Worm (Caenorhabditis elegans) whole organism, L4 larva: Measurements from ENCODE around the gene lin-29.

Experiments
- D1046.2 ChIP-seq: fragments of 200-800 bp; sonication (Bioruptor generic); IDR thresholded peaks from 2 replicates; pipeline ENCODE4 v1.3.6; 2022; ENCODE audit warnings: missing genetic modification characterization, missing compliant biosample characterization
- F10B5.3 ChIP-seq: sonication (generic microtip); optimal IDR thresholded peaks from 2 replicates; lab custom pipeline; 2016; ENCODE audit warnings: mild to moderate bottlenecking, missing genetic modification characterization, missing compliant biosample characterization
- F26F4.8 ChIP-seq: fragments of 200-800 bp; sonication (Bioruptor generic); conservative IDR thresholded peaks from 2 replicates; pipeline ENCODE4 v1.3.6; 2022; ENCODE audit warnings: missing genetic modification characterization, missing compliant biosample characterization
- F44E2.7 ChIP-seq: fragments of 200-800 bp; sonication (Bioruptor generic); IDR thresholded peaks from 2 replicates; pipeline ENCODE4 v2.1.2; 2022; ENCODE audit warnings: missing genetic modification characterization, missing compliant biosample characterization
- R02D3.7 ChIP-seq: fragments of 150-350 bp; sonication (generic microtip); optimal IDR thresholded peaks from 3 replicates; lab custom pipeline; 2014; ENCODE audit warnings: missing biosample characterization, missing genetic modification characterization
- T26A8.4 ChIP-seq: fragments of 200-800 bp; sonication (Bioruptor generic); IDR thresholded peaks from 2 replicates; pipeline ENCODE4 v1.3.6; 2022; ENCODE audit warnings: missing genetic modification characterization, missing compliant biosample characterization
- Y105C5A.15 ChIP-seq: fragments of 200-800 bp; sonication (Bioruptor generic); IDR thresholded peaks from 2 replicates; pipeline ENCODE4 v1.3.6; 2022; ENCODE audit warnings: missing genetic modification characterization, missing compliant biosample characterization
- ZK337.2 ChIP-seq: fragments of 200-800 bp; sonication (Bioruptor generic); IDR thresholded peaks from 2 replicates; pipeline ENCODE4 v1.3.6; 2022; ENCODE audit warnings: missing genetic modification reagents, missing genetic modification characterization, missing compliant biosample characterization
- aly-2 ChIP-seq: sonication (generic microtip); optimal IDR thresholded peaks from 2 replicates; lab custom pipeline; 2018; ENCODE audit warnings: missing biosample characterization, missing genetic modification characterization
- ama-1 ChIP-seq: fragments of 150-350 bp; optimal IDR thresholded peaks from 2 replicates; lab custom pipeline; 2014; ENCODE audit warnings: inconsistent platforms, mixed read lengths
- attf-4 ChIP-seq: sonication (generic microtip); optimal IDR thresholded peaks from 3 replicates; lab custom pipeline; 2017; ENCODE audit warnings: missing biosample characterization, missing genetic modification characterization
- ceh-32 ChIP-seq: sonication (generic microtip); optimal IDR thresholded peaks from 2 replicates; lab custom pipeline; 2016; ENCODE audit warnings: mild to moderate bottlenecking, missing genetic modification characterization, missing compliant biosample characterization; ENCODE audit not compliant: poor library complexity
- ceh-62 ChIP-seq: sonication (generic microtip); optimal IDR thresholded peaks from 2 replicates; lab custom pipeline; 2017; ENCODE audit warnings: missing biosample characterization, missing genetic modification characterization
- ces-1 ChIP-seq: fragments of 150-350 bp; sonication (generic microtip); optimal IDR thresholded peaks from 4 replicates; lab custom pipeline; 2014; ENCODE audit warnings: missing biosample characterization, missing genetic modification reagents, missing genetic modification characterization
- daf-12 ChIP-seq: fragments of 150-350 bp; optimal IDR thresholded peaks from 2 replicates; lab custom pipeline; 2014; ENCODE audit warnings: missing biosample characterization, missing genetic modification reagents, missing genetic modification characterization
- dmd-9 ChIP-seq: fragments of 200-800 bp; sonication (Bioruptor generic); IDR thresholded peaks from 2 replicates; pipeline ENCODE4 v1.3.6; 2022; ENCODE audit warnings: missing genetic modification reagents, missing genetic modification characterization, missing compliant biosample characterization
- dpl-1 ChIP-seq: fragments of 150-350 bp; optimal IDR thresholded peaks from 2 replicates; lab custom pipeline; 2014; ENCODE audit warnings: missing biosample characterization, missing genetic modification reagents, missing genetic modification characterization
- duxl-1 ChIP-seq: sonication (generic microtip); optimal IDR thresholded peaks from 2 replicates; lab custom pipeline; 2016; ENCODE audit warnings: mild to moderate bottlenecking, missing genetic modification characterization, moderate library complexity, missing compliant biosample characterization; ENCODE audit not compliant: poor library complexity
- dve-1 ChIP-seq: sonication (generic microtip); optimal IDR thresholded peaks from 2 replicates; lab custom pipeline; 2017; ENCODE audit warnings: antibody characterized with exemption, mild to moderate bottlenecking, missing genetic modification characterization, missing compliant biosample characterization; ENCODE audit not compliant: insufficient read depth
- fkh-10 ChIP-seq: fragments of 150-350 bp; optimal IDR thresholded peaks from 2 replicates; lab custom pipeline; 2014; ENCODE audit warnings: missing biosample characterization, missing genetic modification reagents, missing genetic modification characterization
- fos-1 ChIP-seq: fragments of 150-350 bp; optimal IDR thresholded peaks from 2 replicates; lab custom pipeline; 2014; ENCODE audit warnings: missing biosample characterization, missing genetic modification characterization
- lin-13 ChIP-seq: fragments of 150-350 bp; optimal IDR thresholded peaks from 2 replicates; lab custom pipeline; 2014; ENCODE audit warnings: missing biosample characterization, missing genetic modification reagents, missing genetic modification characterization
- lin-15B ChIP-seq: fragments of 150-350 bp; sonication (generic microtip); optimal IDR thresholded peaks from 3 replicates; lab custom pipeline; 2014; ENCODE audit warnings: missing biosample characterization, missing genetic modification characterization
- lin-29 ChIP-seq: fragments of 200-800 bp; sonication (Bioruptor generic); IDR thresholded peaks from 2 replicates; pipeline ENCODE4 v1.3.6; 2022; ENCODE audit warnings: missing genetic modification reagents, missing genetic modification characterization, missing compliant biosample characterization
- lin-38 ChIP-seq: fragments of 200-800 bp; sonication (Bioruptor generic); IDR thresholded peaks from 2 replicates; pipeline ENCODE4 v1.3.6; 2022; ENCODE audit warnings: missing genetic modification reagents, missing genetic modification characterization, missing compliant biosample characterization
- lin-39 ChIP-seq: fragments of 150-350 bp; optimal IDR thresholded peaks from 2 replicates; lab custom pipeline; 2014; ENCODE audit warnings: missing biosample characterization, missing genetic modification reagents, missing genetic modification characterization
- lsy-2 ChIP-seq, 2 experiments: fragments of 150-350 bp in 1 of 2; sonication (generic microtip) in 1 of 2; optimal IDR thresholded peaks; 2 replicates each; lab custom pipeline; 2014 to 2017; ENCODE audit warnings: missing biosample characterization in 2 of 2, missing genetic modification characterization in 2 of 2
- madf-9 ChIP-seq: fragments of 200-800 bp; sonication (Bioruptor generic); conservative IDR thresholded peaks from 2 replicates; pipeline ENCODE4 v1.3.6; 2022; ENCODE audit warnings: missing genetic modification reagents, missing genetic modification characterization, missing compliant biosample characterization
- mdt-29 ChIP-seq: fragments of 200-800 bp; sonication (Bioruptor generic); IDR thresholded peaks from 2 replicates; pipeline ENCODE4 v1.3.6; 2022; ENCODE audit warnings: missing genetic modification reagents, missing genetic modification characterization, missing compliant biosample characterization
- nhr-11 ChIP-seq: fragments of 150-350 bp; optimal IDR thresholded peaks from 2 replicates; lab custom pipeline; 2014; ENCODE audit warnings: missing biosample characterization, missing genetic modification characterization
- nhr-237 ChIP-seq: sonication (generic microtip); optimal IDR thresholded peaks from 2 replicates; lab custom pipeline; 2017; ENCODE audit warnings: missing biosample characterization, missing genetic modification characterization
- nhr-25 ChIP-seq: sonication (generic microtip); optimal IDR thresholded peaks from 2 replicates; lab custom pipeline; 2017; ENCODE audit warnings: missing genetic modification characterization, mild to moderate bottlenecking, missing compliant biosample characterization, antibody characterized with exemption, moderate library complexity, borderline replicate concordance; ENCODE audit not compliant: insufficient read depth
- nhr-76 ChIP-seq: fragments of 150-350 bp; optimal IDR thresholded peaks from 2 replicates; lab custom pipeline; 2014; ENCODE audit warnings: missing biosample characterization, missing genetic modification characterization
- php-3 ChIP-seq: fragments of 200-800 bp; sonication (Bioruptor generic); IDR thresholded peaks from 2 replicates; pipeline ENCODE4 v1.3.6; 2022; ENCODE audit warnings: missing genetic modification reagents, missing genetic modification characterization, missing compliant biosample characterization
- saeg-2 ChIP-seq: fragments of 200-800 bp; sonication (Bioruptor generic); IDR thresholded peaks from 2 replicates; pipeline ENCODE4 v1.3.6; 2022; ENCODE audit warnings: missing genetic modification reagents, missing genetic modification characterization, missing compliant biosample characterization
- set-16 ChIP-seq: fragments of 200-800 bp; sonication (Bioruptor generic); IDR thresholded peaks from 2 replicates; pipeline ENCODE4 v1.3.6; 2022; ENCODE audit warnings: missing genetic modification reagents, missing genetic modification characterization, missing compliant biosample characterization
- ztf-7 ChIP-seq: fragments of 150-350 bp; optimal IDR thresholded peaks from 2 replicates; lab custom pipeline; 2014; ENCODE audit warnings: missing biosample characterization, missing genetic modification characterization

Gene lin-29

DNA sequence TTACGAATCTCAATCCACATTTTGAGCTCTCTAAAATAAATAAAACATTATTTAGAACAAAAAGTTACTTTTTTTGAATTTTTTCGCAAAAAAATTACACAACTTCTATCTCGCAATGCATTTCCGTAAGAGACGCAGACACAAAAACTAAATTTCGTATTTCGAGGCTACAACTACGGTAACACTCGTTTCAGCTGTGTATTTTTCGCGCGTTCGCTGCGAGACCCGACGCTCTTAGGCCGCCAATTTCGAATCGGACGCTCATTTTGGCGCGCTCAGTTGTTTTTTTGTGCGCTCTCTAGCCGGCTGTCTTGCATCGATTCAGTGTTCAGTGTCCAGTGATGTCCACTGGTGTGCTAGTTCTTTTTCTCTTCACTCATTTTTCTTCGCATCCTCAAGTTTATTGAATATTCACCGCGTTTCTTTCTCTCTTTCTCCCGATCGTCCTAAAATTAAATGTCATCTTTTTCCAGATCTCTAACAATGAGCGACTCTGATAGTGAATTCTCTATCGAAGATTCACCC lies 60.4 kb downstream of the lin-29 start, which contains the start of the genes npp-3 and top-2 (continued):
- TF ChIP-seq lin-39 (no peak), ztf-7 (tag; lab: Kevin White, UChicago) (no peak), ZK337.2 (GFP tag; lab: Robert Waterston, UW) (no peak), ces-1 (GFP tag; lab: Kevin White, UChicago) (no peak), fos-1 (tag; lab: Kevin White, UChicago) (no peak), T26A8.4 (GFP tag; lab: Robert Waterston, UW) (peak; percentile 89), mdt-29 (peak; percentile 84), lin-15B (peak; percentile 59), php-3 (GFP tag; lab: Robert Waterston, UW) (0 out of 2 replicates have a peak, but pooled peaks have one; percentile 10), daf-12 (tag; lab: Kevin White, UChicago) (no peak), nhr-76 (tag; lab: Kevin White, UChicago) (no peak), ceh-32 (tag; lab: Kevin White, UChicago) (no peak), lin-13 (peak; percentile 93), ceh-62 (no peak), lsy-2 (tag; optimal IDR thresholded peaks at IDR 0.05; lab: Kevin White, UChicago) (peak; percentile 98 to 99), nhr-237 (tag; lab: Kevin White, UChicago) (no peak), R02D3.7 (tag; lab: Kevin White, UChicago) (peak; percentile 47), F10B5.3 (peak; percentile 76), lin-38 (peak; percentile 93), attf-4 (tag; lab: Kevin White, UChicago) (no peak), dve-1 (tag; lab: Kevin White, UChicago) (peak; percentile 93), dmd-9 (GFP tag; lab: Robert Waterston, UW) (peak; percentile 83), nhr-11 (tag; lab: Kevin White, UChicago) (peak; percentile 99), saeg-2 (GFP tag; lab: Robert Waterston, UW) (peak; percentile 76), D1046.2 (GFP tag; lab: Robert Waterston, UW) (peak; percentile 100), nhr-25 (tag; lab: Kevin White, UChicago) (peak; percentile 87), duxl-1 (tag; lab: Kevin White, UChicago) (peak; percentile 85), dpl-1 (GFP tag; lab: Kevin White, UChicago) (peak; percentile 99), F26F4.8 (no peak), ama-1 (lab: Kevin White, UChicago) (peak; percentile 78), lin-29 (GFP tag; lab: Robert Waterston, UW) (no peak), Y105C5A.15 (no peak), fkh-10 (peak; percentile 97), F44E2.7 (GFP tag; lab: Robert Waterston, UW) (no peak), aly-2 (no peak)

- TF ChIP-seq madf-9 (GFP tag; lab: Robert Waterston, UW) = no peak
- TF ChIP-seq set-16 = peak; percentile 78
Measured at ce11 chrII:11868893-11869292, 66.2 kb downstream of the lin-29 start.

DNA sequence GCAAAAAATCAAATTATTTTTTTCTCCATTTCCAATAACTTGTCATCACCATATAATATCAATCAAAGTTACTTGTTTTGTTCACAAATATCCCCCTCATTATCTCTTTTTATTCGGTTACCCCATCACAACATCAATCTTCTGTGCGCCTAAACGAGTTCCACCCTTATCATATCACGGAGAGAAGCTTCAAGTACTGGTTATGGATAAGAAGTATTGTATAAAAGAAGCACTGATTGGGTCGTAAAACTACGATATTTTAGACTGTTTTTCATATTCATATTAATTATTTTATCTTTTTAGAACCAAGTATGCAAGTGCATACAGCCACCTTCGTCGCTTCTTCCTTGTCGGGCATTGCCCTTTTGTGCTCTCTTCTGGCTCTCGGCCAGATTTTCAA lies 66.9 kb downstream of the lin-29 start, which contains the start of gene col-84:
TSS of gene col-84 (plus strand) at position 301 of the 400 bp plus-strand sequence.
- no peak for TF ChIP-seq F26F4.8
